Fruit fly (Drosophila melanogaster): Measurements from ENCODE around the gene CG6696.

CG6696 gene

DNA sequence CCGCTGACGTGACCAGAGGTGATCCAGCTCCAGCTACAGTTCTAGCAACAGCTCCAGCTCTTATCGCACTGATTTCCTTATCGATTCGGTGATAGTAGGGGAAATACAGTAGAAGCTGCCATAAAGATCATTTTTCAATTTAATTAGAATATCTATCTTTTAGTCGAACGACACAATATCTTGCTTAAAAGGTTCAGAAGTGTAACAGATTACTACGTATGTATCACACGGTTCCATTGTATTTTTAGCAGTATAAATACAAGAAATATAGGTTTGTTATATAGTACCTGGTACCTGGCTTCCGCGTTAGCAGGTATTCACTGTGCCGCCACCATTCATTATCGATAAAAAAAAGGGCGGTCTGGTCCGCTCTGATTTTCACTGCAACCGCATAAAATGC is 17.1 kb downstream of the CG6696 start (continued):
- peak; percentile 82 for TF ChIP-seq CG17361 (GFP tag; IDR thresholded peaks at IDR 0.05)
- TF ChIP-seq CG4854 (GFP tag; optimal IDR thresholded peaks at IDR 0.05) = peak; percentile 56
- TF ChIP-seq CG3281 (GFP tag; optimal IDR thresholded peaks at IDR 0.05) = peak; percentile 82
- peak; percentile 46; the same call in 1 of the 2 replicates for TF ChIP-seq Taf1 (GFP tag; IDR thresholded peaks at IDR 0.05)
- TF ChIP-seq exex (tag; optimal IDR thresholded peaks at IDR 0.05) = peak; percentile 67
- no peak for TF ChIP-seq CG2199 (GFP tag; IDR thresholded peaks at IDR 0.05)
- TF ChIP-seq BEAF-32 (GFP tag; optimal IDR thresholded peaks at IDR 0.05) = no peak
- no peak; the same call in 1 of the 3 replicates for TF ChIP-seq Aef1 (GFP tag; IDR thresholded peaks at IDR 0.05)
- no peak for TF ChIP-seq ab (GFP tag; optimal IDR thresholded peaks at IDR 0.05)
- peak; percentile 58 for TF ChIP-seq CG10462 (GFP tag; optimal IDR thresholded peaks at IDR 0.05)
- peak; percentile 16 for TF ChIP-seq CG17186 (GFP tag; optimal IDR thresholded peaks at IDR 0.05)
- no peak for TF ChIP-seq ham (GFP tag; IDR thresholded peaks at IDR 0.05)
- peak; percentile 4 for TF ChIP-seq psq (GFP tag; optimal IDR thresholded peaks at IDR 0.05)
- TF ChIP-seq ato (GFP tag; IDR thresholded peaks at IDR 0.05; ENCODE audit: partially characterized antibody) = no peak
- peak; percentile 65 for TF ChIP-seq ara (GFP tag; IDR thresholded peaks at IDR 0.05)
- no peak for TF ChIP-seq kay (GFP tag; optimal IDR thresholded peaks at IDR 0.05)
- no peak for TF ChIP-seq slou (GFP tag; optimal IDR thresholded peaks at IDR 0.05)
- TF ChIP-seq Camta (GFP tag; optimal IDR thresholded peaks at IDR 0.05) = peak; percentile 62
- TF ChIP-seq zfh2 (GFP tag; optimal IDR thresholded peaks at IDR 0.05) = peak; percentile 59
- TF ChIP-seq da (GFP tag; optimal IDR thresholded peaks at IDR 0.05) = no peak
- peak; percentile 57 for TF ChIP-seq CG6272 (GFP tag; IDR thresholded peaks at IDR 0.05)
- peak; percentile 88 for TF ChIP-seq ci (GFP tag; IDR thresholded peaks at IDR 0.05)
- no peak for TF ChIP-seq Dip2 (GFP tag; IDR thresholded peaks at IDR 0.05)
- TF ChIP-seq CG33557 (GFP tag; optimal IDR thresholded peaks at IDR 0.05) = peak; percentile 52
- TF ChIP-seq phol (tag; optimal IDR thresholded peaks at IDR 0.05) = peak; percentile 84
- peak; percentile 64 for TF ChIP-seq jing (GFP tag; optimal IDR thresholded peaks at IDR 0.05)
- no peak for TF ChIP-seq ftz-f1 (GFP tag; optimal IDR thresholded peaks at IDR 0.05)
- peak; percentile 62 for TF ChIP-seq Antp (GFP tag; optimal IDR thresholded peaks at IDR 0.05)
- TF ChIP-seq sd (tag; optimal IDR thresholded peaks at IDR 0.05) = no peak
- no peak for TF ChIP-seq Sry-β (GFP tag; optimal IDR thresholded peaks at IDR 0.05)
- TF ChIP-seq wdn (GFP tag; IDR thresholded peaks at IDR 0.05) = 0 out of 2 replicates have a peak, but pooled peaks have one; percentile 21
- TF ChIP-seq CG11085 (GFP tag; IDR thresholded peaks at IDR 0.05) = no peak; the same call in none of the 2 replicates
- peak; percentile 76 for TF ChIP-seq CG1647 (GFP tag; optimal IDR thresholded peaks at IDR 0.05)
- peak; percentile 81 for TF ChIP-seq Ssrp (tag; optimal IDR thresholded peaks at IDR 0.05)
- peak; percentile 81 for TF ChIP-seq CG14441 (GFP tag; IDR thresholded peaks at IDR 0.05)
- peak; percentile 66 for TF ChIP-seq Side (GFP tag; optimal IDR thresholded peaks at IDR 0.05)
- peak; percentile 53 for TF ChIP-seq sens-2 (GFP tag; IDR thresholded peaks at IDR 0.05)
- TF ChIP-seq fru (optimal IDR thresholded peaks at IDR 0.05) = no peak
- peak; percentile 72 for TF ChIP-seq seq (GFP tag; IDR thresholded peaks at IDR 0.05)
- peak; percentile 20; the same call in 1 of the 2 replicates for TF ChIP-seq bowl (GFP tag; IDR thresholded peaks at IDR 0.05)
- TF ChIP-seq CG2116 (GFP tag; optimal IDR thresholded peaks at IDR 0.05) = peak; percentile 31
- TF ChIP-seq her (GFP tag; optimal IDR thresholded peaks at IDR 0.05) = peak; percentile 57
- TF ChIP-seq CG8765 (GFP tag; IDR thresholded peaks at IDR 0.05) = 0 out of 2 replicates have a peak, but pooled peaks have one; percentile 40
- TF ChIP-seq disco-r (GFP tag; optimal IDR thresholded peaks at IDR 0.05) = peak; percentile 58
- TF ChIP-seq Dref (GFP tag; IDR thresholded peaks at IDR 0.05) = no peak
- no peak for TF ChIP-seq tna (GFP tag; IDR thresholded peaks at IDR 0.05; ENCODE audit: partially characterized antibody)
- peak; percentile 59 for TF ChIP-seq CG4404 (GFP tag; IDR thresholded peaks at IDR 0.05)
- peak; percentile 43; the same call in 1 of the 2 replicates for TF ChIP-seq ap (GFP tag; IDR thresholded peaks at IDR 0.05)
- peak; percentile 76 for TF ChIP-seq Six4 (GFP tag; optimal IDR thresholded peaks at IDR 0.05)
- peak; percentile 74; the same call in 1 of the 2 replicates for TF ChIP-seq CG3847 (GFP tag; IDR thresholded peaks at IDR 0.05)
- peak; percentile 80 for TF ChIP-seq CG31441 (GFP tag; IDR thresholded peaks at IDR 0.05)
- TF ChIP-seq Sox102F (GFP tag; optimal IDR thresholded peaks at IDR 0.05) = peak; percentile 89
- TF ChIP-seq so (GFP tag; IDR thresholded peaks at IDR 0.05) = no peak; the same call in 2 of the 3 replicates

Measured in whole organism, embryonic.